Fruit fly (Drosophila melanogaster): ENCODE data around the gene CapaR.

- TF ChIP-seq CG32264 (GFP tag; optimal IDR thresholded peaks at IDR 0.05) (no peak), usp (GFP tag; optimal IDR thresholded peaks at IDR 0.05) (no peak), Dif (GFP tag; optimal IDR thresholded peaks at IDR 0.05; ENCODE audit: partially characterized antibody) (no peak), Hr78 (GFP tag; optimal IDR thresholded peaks at IDR 0.05) (no peak), psq (GFP tag; optimal IDR thresholded peaks at IDR 0.05) (no peak), OdsH (GFP tag; optimal IDR thresholded peaks at IDR 0.05) (no peak)
These were observed 3.7 kb downstream of the CapaR start, which contains the start of gene CG7173 for dm6 chr3L:21558176-21558871.
